Worm (Caenorhabditis elegans) whole organism, midembryonic: ENCODE results near the gene srh-172.
"Not testable (repeated sequence)": the region's sequence is repeated elsewhere in the genome, so short reads cannot be mapped to it uniquely, and the experiment has no call there.

ENCODE experiments used
- T22C8.4 ChIP-seq: fragments of 200-800 bp; sonication (Bioruptor generic); IDR thresholded peaks from 2 replicates; pipeline ENCODE4 v1.3.6; 2022; ENCODE audit warnings: missing genetic modification characterization, missing compliant biosample characterization
- flt-1 ChIP-seq: fragments of 200-800 bp; sonication (Bioruptor generic); IDR thresholded peaks from 2 replicates; pipeline ENCODE4 v1.3.6; 2022; ENCODE audit warnings: missing genetic modification characterization, missing compliant biosample characterization
- ztf-23 ChIP-seq: fragments of 200-800 bp; sonication (Bioruptor generic); IDR thresholded peaks from 2 replicates; pipeline ENCODE4 v1.3.6; 2022; ENCODE audit warnings: missing genetic modification reagents, missing genetic modification characterization, missing compliant biosample characterization

- TF ChIP-seq flt-1 (GFP tag; lab: Robert Waterston, UW); ztf-23; T22C8.4 (GFP tag; lab: Robert Waterston, UW): not testable (repeated sequence)
These were observed 9.1 kb upstream of the srh-172 start, which contains the start of gene Y60A3A.8 for ce11 chrV:19949721-19950120.
